Worm (Caenorhabditis elegans): Measurements from ENCODE around the gene Y37D8A.6.

Y37D8A.6 gene

ce11 chrIII:12874606-12875066, 4.5 kb upstream of the Y37D8A.6 start, which contains the start of the genes mrg-1 and spcs-2 (continued):
- TF ChIP-seq B0019.2 (GFP tag; conservative IDR thresholded peaks at IDR 0.05): peak; percentile 62
- peak; percentile 91 for TF ChIP-seq pbrm-1 (GFP tag; IDR thresholded peaks at IDR 0.05)
- peak; percentile 15 for TF ChIP-seq hrde-1 (tag; optimal IDR thresholded peaks at IDR 0.05; ENCODE audit: borderline replicate concordance)
- TF ChIP-seq F55B11.4 (tag; optimal IDR thresholded peaks at IDR 0.05; ENCODE audit: borderline replicate concordance, insufficient read depth): no peak
- peak; percentile 18 for TF ChIP-seq mel-28 (tag; optimal IDR thresholded peaks at IDR 0.05; ENCODE audit: borderline replicate concordance)
- TF ChIP-seq lag-1 (GFP tag; IDR thresholded peaks at IDR 0.05): no peak
- TF ChIP-seq snpc-1.1 (tag; optimal IDR thresholded peaks at IDR 0.05; ENCODE audit: insufficient read depth): peak; percentile 26
- no peak for TF ChIP-seq Y56A3A.18 (GFP tag; IDR thresholded peaks at IDR 0.05)
- TF ChIP-seq ama-1 (optimal IDR thresholded peaks at IDR 0.05): no peak
- peak in 1 of 2 experiments; percentile 55 for TF ChIP-seq ama-1 (GFP tag; optimal IDR thresholded peaks at IDR 0.05)
- peak in 1 of 2 experiments; percentile 32 for TF ChIP-seq rec-8 (tag; optimal IDR thresholded peaks at IDR 0.05)
- peak; percentile 90 for TF ChIP-seq D2030.7 (GFP tag; IDR thresholded peaks at IDR 0.05)
- TF ChIP-seq ceh-79 (tag; optimal IDR thresholded peaks at IDR 0.05): no peak
- TF ChIP-seq ztf-28 (GFP tag; IDR thresholded peaks at IDR 0.05): peak; percentile 71; the same call in 1 of the 2 replicates
- peak; percentile 89 for TF ChIP-seq F49E8.2 (tag; optimal IDR thresholded peaks at IDR 0.05; ENCODE audit: insufficient read depth)
- TF ChIP-seq unc-62 (GFP tag; optimal IDR thresholded peaks at IDR 0.05): no peak
- peak; percentile 84 for TF ChIP-seq athp-1 (tag; optimal IDR thresholded peaks at IDR 0.05)
- no peak for TF ChIP-seq mxl-1 (tag; optimal IDR thresholded peaks at IDR 0.05)
- TF ChIP-seq B0261.1 (tag; optimal IDR thresholded peaks at IDR 0.05): no peak
- TF ChIP-seq egl-18 (GFP tag; IDR thresholded peaks at IDR 0.05): no peak
- TF ChIP-seq tbp1 (GFP tag; optimal IDR thresholded peaks at IDR 0.05): peak; percentile 63
- TF ChIP-seq ccch-3 (GFP tag; optimal IDR thresholded peaks at IDR 0.05): no peak
- peak; percentile 80 for TF ChIP-seq C06A6.2 (GFP tag; conservative IDR thresholded peaks at IDR 0.05)
- peak; percentile 77 for TF ChIP-seq dpl-1 (GFP tag; optimal IDR thresholded peaks at IDR 0.05)
- peak; percentile 10 for TF ChIP-seq atf-7 (tag; optimal IDR thresholded peaks at IDR 0.05)
- TF ChIP-seq lsy-27 (tag; optimal IDR thresholded peaks at IDR 0.05; ENCODE audit: borderline replicate concordance, insufficient read depth): peak; percentile 55
- TF ChIP-seq lin-35 (GFP tag; optimal IDR thresholded peaks at IDR 0.05): peak in 2 of 3 experiments; percentile 46 to 90
- no peak for TF ChIP-seq pha-4 (tag; optimal IDR thresholded peaks at IDR 0.05)
- TF ChIP-seq F37B4.10 (GFP tag; IDR thresholded peaks at IDR 0.05): no peak
- no peak; the same call in 1 of the 2 replicates for TF ChIP-seq lir-1 (GFP tag; conservative IDR thresholded peaks at IDR 0.05)
- TF ChIP-seq B0035.1 (tag; optimal IDR thresholded peaks at IDR 0.05): peak; percentile 1
- no peak for TF ChIP-seq F57C9.4 (tag; optimal IDR thresholded peaks at IDR 0.05)
- TF ChIP-seq Y79H2A.3 (GFP tag; conservative IDR thresholded peaks at IDR 0.05): 0 out of 2 replicates have a peak, but pooled peaks have one; percentile 34
- no peak for TF ChIP-seq bed-1 (GFP tag; IDR thresholded peaks at IDR 0.05)
- no peak for TF ChIP-seq attf-6 (GFP tag; IDR thresholded peaks at IDR 0.05)
- TF ChIP-seq hmg-1.2 (GFP tag; IDR thresholded peaks at IDR 0.05): peak; percentile 64
- TF ChIP-seq ztf-25 (GFP tag; IDR thresholded peaks at IDR 0.05): 0 out of 2 replicates have a peak, but pooled peaks have one; percentile 68
- TF ChIP-seq lsl-1 (GFP tag; optimal IDR thresholded peaks at IDR 0.05): peak; percentile 75
- peak; percentile 80; the same call in 1 of the 2 replicates for TF ChIP-seq cebp-1 (GFP tag; IDR thresholded peaks at IDR 0.05)
- peak; percentile 94 for TF ChIP-seq cebp-1 (tag; optimal IDR thresholded peaks at IDR 0.05)
- no peak for TF ChIP-seq Y53F4B.3 (GFP tag; IDR thresholded peaks at IDR 0.05)
- peak; percentile 88 for TF ChIP-seq snpc-1.3 (tag; optimal IDR thresholded peaks at IDR 0.05; ENCODE audit: insufficient read depth)
- TF ChIP-seq F33H1.4 (GFP tag; IDR thresholded peaks at IDR 0.05): peak; percentile 71
- TF ChIP-seq cebp-2 (GFP tag; IDR thresholded peaks at IDR 0.05): no peak
- no peak for TF ChIP-seq repo-1 (tag; optimal IDR thresholded peaks at IDR 0.05)
- TF ChIP-seq egrh-3 (GFP tag; IDR thresholded peaks at IDR 0.05): peak; percentile 60
- peak; percentile 93 for TF ChIP-seq dox-1 (GFP tag; IDR thresholded peaks at IDR 0.05)

All from whole organism, young adult.